Fruit fly (Drosophila melanogaster) whole organism, embryonic: ENCODE results near the gene alphaCOP.

Experiments used
- C15 ChIP-seq: fragments of 200-800 bp; sonication (Bioruptor generic); IDR thresholded peaks from 3 replicates; pipeline ENCODE4 v1.3.6; 2022; ENCODE audit warnings: missing biosample characterization, missing genetic modification characterization
- CG1233 ChIP-seq: fragments of 200-800 bp; sonication (Bioruptor generic); optimal IDR thresholded peaks from 4 replicates; lab custom pipeline; 2018; ENCODE audit warnings: missing biosample characterization, mild to moderate bottlenecking, missing genetic modification characterization
- CG13287 ChIP-seq: fragments of 200-800 bp; sonication (Bioruptor generic); IDR thresholded peaks from 2 replicates; pipeline ENCODE4 v1.3.6; 2022; ENCODE audit warnings: missing biosample characterization, missing genetic modification characterization; ENCODE audit not compliant: partially characterized antibody
- CG13894 ChIP-seq: fragments of 200-800 bp; sonication (Bioruptor generic); optimal IDR thresholded peaks from 3 replicates; lab custom pipeline; 2018; ENCODE audit warnings: missing biosample characterization, mild to moderate bottlenecking, missing genetic modification characterization, moderate library complexity
- CG14441 ChIP-seq: fragments of 200-800 bp; sonication (Bioruptor generic); IDR thresholded peaks from 2 replicates; pipeline ENCODE4 v1.3.6; 2022; ENCODE audit warnings: missing biosample characterization, missing genetic modification characterization
- CG18619 ChIP-seq: fragments of 200-800 bp; sonication (Bioruptor generic); optimal IDR thresholded peaks from 3 replicates; lab custom pipeline; 2017; ENCODE audit warnings: missing biosample characterization, mild to moderate bottlenecking, missing genetic modification characterization
- CG2116 ChIP-seq: fragments of 200-800 bp; sonication (Bioruptor generic); optimal IDR thresholded peaks from 3 replicates; lab custom pipeline; 2018; ENCODE audit warnings: missing biosample characterization, mild to moderate bottlenecking, missing genetic modification characterization
- CG2120 ChIP-seq: fragments of 200-800 bp; sonication (Bioruptor generic); optimal IDR thresholded peaks from 3 replicates; lab custom pipeline; 2016; ENCODE audit warnings: missing biosample characterization, missing genetic modification characterization
- CG7963 ChIP-seq: fragments of 200-800 bp; sonication (Bioruptor generic); IDR thresholded peaks from 3 replicates; pipeline ENCODE4 v1.3.6; 2022; ENCODE audit warnings: missing biosample characterization, missing genetic modification characterization; ENCODE audit not compliant: partially characterized antibody
- CTCF ChIP-seq: fragments of 200-800 bp; sonication (Bioruptor generic); optimal IDR thresholded peaks from 2 replicates; lab custom pipeline; 2017; ENCODE audit warnings: missing biosample characterization, mild to moderate bottlenecking, missing genetic modification characterization, moderate library complexity
- Camta ChIP-seq: fragments of 200-800 bp; sonication (Bioruptor generic); optimal IDR thresholded peaks from 2 replicates; lab custom pipeline; 2016; ENCODE audit warnings: missing biosample characterization, missing genetic modification characterization
- CoRest ChIP-seq: fragments of 200-800 bp; sonication (Bioruptor generic); optimal IDR thresholded peaks from 3 replicates; lab custom pipeline; 2018; ENCODE audit warnings: missing biosample characterization, mild to moderate bottlenecking, missing genetic modification characterization, moderate library complexity
- D ChIP-seq, 2 experiments: fragments of 200-800 bp in 1 of 2; fragments of >200 bp in 1 of 2; sonication (Bioruptor generic) in 1 of 2; optimal IDR thresholded peaks; 2 replicates in 1 of 2; 3 replicates in 1 of 2; lab custom pipeline; 2017; ENCODE audit warnings: mild to moderate bottlenecking in 1 of 2, missing biosample characterization in 1 of 2, missing genetic modification characterization in 1 of 2, missing genetic modification reagents in 1 of 2
- Deaf1 ChIP-seq: fragments of 200-800 bp; optimal IDR thresholded peaks from 3 replicates; lab custom pipeline; 2019; ENCODE audit warnings: missing biosample characterization, mild to moderate bottlenecking, missing genetic modification characterization, moderate library complexity
- Doc3 ChIP-seq: fragments of 200-800 bp; sonication (Bioruptor generic); IDR thresholded peaks from 3 replicates; pipeline ENCODE4 v1.3.6; 2022; ENCODE audit warnings: missing biosample characterization, missing genetic modification characterization; ENCODE audit not compliant: partially characterized antibody
- Fer2 ChIP-seq: fragments of 200-800 bp; sonication (Bioruptor generic); optimal IDR thresholded peaks from 2 replicates; lab custom pipeline; 2018; ENCODE audit warnings: missing biosample characterization, mild to moderate bottlenecking, missing genetic modification characterization, moderate library complexity
- HLH3B ChIP-seq: fragments of 200-800 bp; sonication (Bioruptor generic); IDR thresholded peaks from 2 replicates; pipeline ENCODE4 v1.3.6; 2022; ENCODE audit warnings: missing biosample characterization, missing genetic modification characterization
- Hand ChIP-seq: fragments of 200-800 bp; sonication (Bioruptor generic); optimal IDR thresholded peaks from 2 replicates; lab custom pipeline; 2017; ENCODE audit warnings: mild to moderate bottlenecking, missing biosample characterization, missing genetic modification reagents, missing genetic modification characterization
- HmgZ ChIP-seq: fragments of 200-800 bp; sonication (Bioruptor generic); optimal IDR thresholded peaks from 2 replicates; lab custom pipeline; 2018; ENCODE audit warnings: missing biosample characterization, mild to moderate bottlenecking, missing genetic modification characterization
- Lim3 ChIP-seq: fragments of 200-800 bp; sonication (Bioruptor generic); IDR thresholded peaks from 2 replicates; pipeline ENCODE4 v1.3.6; 2022; ENCODE audit warnings: missing biosample characterization, missing genetic modification characterization
- MBD-R2 ChIP-seq: fragments of 200-800 bp; sonication (Bioruptor generic); IDR thresholded peaks from 2 replicates; pipeline ENCODE4 v1.3.6; 2022; ENCODE audit warnings: missing biosample characterization, missing genetic modification characterization
- MESR4 ChIP-seq: fragments of 200-800 bp; sonication (Bioruptor generic); optimal IDR thresholded peaks from 2 replicates; lab custom pipeline; 2018; ENCODE audit warnings: missing biosample characterization, mild to moderate bottlenecking, missing genetic modification characterization, moderate library complexity
- Mad ChIP-seq: fragments of 200-800 bp; sonication (Bioruptor generic); optimal IDR thresholded peaks from 2 replicates; lab custom pipeline; 2016; ENCODE audit warnings: missing biosample characterization, missing genetic modification characterization
- Nf-YB ChIP-seq: fragments of 200-800 bp; sonication (Bioruptor generic); optimal IDR thresholded peaks from 3 replicates; lab custom pipeline; 2019; ENCODE audit warnings: missing biosample characterization, mild to moderate bottlenecking, missing genetic modification characterization, moderate library complexity
- Ssrp ChIP-seq: fragments of 200-800 bp; sonication (Bioruptor generic); optimal IDR thresholded peaks from 2 replicates; lab custom pipeline; 2018; ENCODE audit warnings: missing biosample characterization, mild to moderate bottlenecking, missing genetic modification characterization, moderate library complexity
- Trl ChIP-seq, 3 experiments: fragments of >200 bp in 2 of 3; fragments of 200-800 bp in 1 of 3; sonication (Bioruptor generic) in 1 of 3; optimal IDR thresholded peaks; 2 replicates in 1 of 3; 3 replicates in 2 of 3; lab custom pipeline; 2016 to 2017; ENCODE audit warnings: missing biosample characterization in 1 of 3, missing genetic modification characterization in 1 of 3
- YL-1 ChIP-seq: fragments of 200-800 bp; sonication (Bioruptor generic); optimal IDR thresholded peaks from 3 replicates; lab custom pipeline; 2017; ENCODE audit warnings: missing biosample characterization, mild to moderate bottlenecking, missing genetic modification characterization
- abd-A ChIP-seq: fragments of 200-800 bp; sonication (Bioruptor generic); optimal IDR thresholded peaks from 3 replicates; lab custom pipeline; 2019; ENCODE audit warnings: missing biosample characterization, mild to moderate bottlenecking, missing genetic modification characterization, moderate library complexity
- ash1 ChIP-seq: fragments of 200-800 bp; sonication (Bioruptor generic); optimal IDR thresholded peaks from 2 replicates; lab custom pipeline; 2018; ENCODE audit warnings: missing biosample characterization, mild to moderate bottlenecking, missing genetic modification characterization
- bbx ChIP-seq: fragments of 200-800 bp; sonication (Bioruptor generic); IDR thresholded peaks from 2 replicates; pipeline ENCODE4 v1.3.6; 2022; ENCODE audit warnings: missing biosample characterization, missing genetic modification characterization; ENCODE audit not compliant: partially characterized antibody
- bsh ChIP-seq, 2 experiments: fragments of 200-800 bp; sonication (Bioruptor generic); optimal IDR thresholded peaks; 2 replicates each; lab custom pipeline; 2017 to 2018; ENCODE audit warnings: mild to moderate bottlenecking in 2 of 2, missing biosample characterization in 2 of 2, missing genetic modification characterization in 2 of 2, moderate library complexity in 1 of 2
- chinmo ChIP-seq: fragments of 200-800 bp; sonication (Bioruptor generic); IDR thresholded peaks from 4 replicates; pipeline ENCODE4 v1.3.6; 2022; ENCODE audit warnings: missing biosample characterization, missing genetic modification characterization; ENCODE audit not compliant: partially characterized antibody
- ci ChIP-seq: fragments of 200-800 bp; sonication (Bioruptor generic); IDR thresholded peaks from 3 replicates; pipeline ENCODE4 v1.3.6; 2022; ENCODE audit warnings: missing biosample characterization, missing genetic modification characterization
- crp ChIP-seq, 2 experiments: fragments of 200-800 bp; sonication (Bioruptor generic); optimal IDR thresholded peaks; 2 replicates in 1 of 2; 3 replicates in 1 of 2; lab custom pipeline; 2017; ENCODE audit warnings: missing biosample characterization in 2 of 2, missing genetic modification characterization in 2 of 2, mild to moderate bottlenecking in 1 of 2, moderate library complexity in 1 of 2
- ftz-f1 ChIP-seq: fragments of 200-800 bp; sonication (Bioruptor generic); optimal IDR thresholded peaks from 2 replicates; lab custom pipeline; 2016; ENCODE audit warnings: missing biosample characterization, missing genetic modification characterization
- gem ChIP-seq: fragments of 200-800 bp; sonication (Bioruptor generic); optimal IDR thresholded peaks from 2 replicates; lab custom pipeline; 2019; ENCODE audit warnings: missing biosample characterization, mild to moderate bottlenecking, missing genetic modification characterization, moderate library complexity
- kay ChIP-seq: fragments of 200-800 bp; sonication (Bioruptor generic); optimal IDR thresholded peaks from 2 replicates; lab custom pipeline; 2016; ENCODE audit warnings: missing biosample characterization, missing genetic modification characterization
- kni ChIP-seq: fragments of 200-800 bp; sonication (Bioruptor generic); optimal IDR thresholded peaks from 3 replicates; lab custom pipeline; 2017; ENCODE audit warnings: mild to moderate bottlenecking, missing biosample characterization, missing genetic modification reagents, missing genetic modification characterization
- lab ChIP-seq: fragments of 200-800 bp; sonication (Bioruptor generic); optimal IDR thresholded peaks from 3 replicates; lab custom pipeline; 2017; ENCODE audit warnings: missing biosample characterization, missing genetic modification characterization, mild to moderate bottlenecking, moderate library complexity, missing genetic modification reagents
- luna ChIP-seq: fragments of 200-800 bp; sonication (Bioruptor generic); optimal IDR thresholded peaks from 2 replicates; lab custom pipeline; 2016; ENCODE audit warnings: missing biosample characterization, missing genetic modification characterization
- nom ChIP-seq: fragments of 200-800 bp; sonication (Bioruptor generic); optimal IDR thresholded peaks from 2 replicates; lab custom pipeline; 2017; ENCODE audit warnings: missing biosample characterization, missing genetic modification characterization, mild to moderate bottlenecking, moderate library complexity, missing genetic modification reagents
- pb ChIP-seq: fragments of 200-800 bp; sonication (Bioruptor generic); optimal IDR thresholded peaks from 3 replicates; lab custom pipeline; 2016; ENCODE audit warnings: missing biosample characterization, missing genetic modification characterization
- ranshi ChIP-seq: fragments of 200-800 bp; sonication (Bioruptor generic); IDR thresholded peaks from 2 replicates; pipeline ENCODE4 v1.3.6; 2022; ENCODE audit warnings: missing biosample characterization, missing genetic modification characterization
- repo ChIP-seq: fragments of 200-800 bp; sonication (Bioruptor generic); optimal IDR thresholded peaks from 2 replicates; lab custom pipeline; 2016; ENCODE audit warnings: missing biosample characterization, missing genetic modification characterization
- row ChIP-seq: fragments of 200-800 bp; sonication (Bioruptor generic); IDR thresholded peaks from 3 replicates; pipeline ENCODE4 v1.3.6; 2022; ENCODE audit warnings: missing biosample characterization, missing genetic modification characterization
- schlank ChIP-seq: fragments of 200-800 bp; sonication (Bioruptor generic); optimal IDR thresholded peaks from 2 replicates; lab custom pipeline; 2018; ENCODE audit warnings: missing biosample characterization, mild to moderate bottlenecking, missing genetic modification characterization
- sqz ChIP-seq: fragments of 200-800 bp; sonication (Bioruptor generic); optimal IDR thresholded peaks from 3 replicates; lab custom pipeline; 2018; ENCODE audit warnings: missing biosample characterization, mild to moderate bottlenecking, missing genetic modification characterization
- tna ChIP-seq: fragments of 200-800 bp; sonication (Bioruptor generic); IDR thresholded peaks from 2 replicates; pipeline ENCODE4 v1.3.6; 2022; ENCODE audit warnings: missing biosample characterization, missing genetic modification characterization; ENCODE audit not compliant: partially characterized antibody
- trem ChIP-seq: fragments of 200-800 bp; optimal IDR thresholded peaks from 3 replicates; lab custom pipeline; 2019; ENCODE audit warnings: missing biosample characterization, mild to moderate bottlenecking, missing genetic modification characterization, moderate library complexity

alphaCOP gene

dm6 chr3L:1652700-1653200 is 7.8 kb upstream of the alphaCOP start, which contains the start of the genes CG7970 and Vta1 (continued):
- TF ChIP-seq D (optimal IDR thresholded peaks at IDR 0.05; lab: Kevin White, UChicago) (peak; percentile 5), D (GFP tag; optimal IDR thresholded peaks at IDR 0.05; lab: Kevin White, UChicago) (no peak), HLH3B (no peak), Deaf1 (peak; percentile 74), Doc3 (GFP tag; lab: Robert Waterston, UW) (no peak), gem (no peak), nom (GFP tag; lab: Kevin White, UChicago) (peak; percentile 98), YL-1 (peak; percentile 68), CG18619 (GFP tag; lab: Kevin White, UChicago) (no peak), kay (no peak), Camta (GFP tag; lab: Kevin White, UChicago) (no peak), Lim3 (GFP tag; lab: Robert Waterston, UW) (no peak), CG13894 (tag; lab: Kevin White, UChicago) (no peak), C15 (GFP tag; lab: Robert Waterston, UW) (no peak), Trl (optimal IDR thresholded peaks at IDR 0.05; lab: Kevin White, UChicago) (peak in 1 of 2 experiments; percentile 22), Trl (GFP tag; optimal IDR thresholded peaks at IDR 0.05; lab: Kevin White, UChicago) (no peak), trem (tag; lab: Kevin White, UChicago) (peak; percentile 32), ci (no peak), MBD-R2 (GFP tag; lab: Robert Waterston, UW) (peak; percentile 82), schlank (tag; lab: Kevin White, UChicago) (no peak), abd-A (tag; lab: Kevin White, UChicago) (no peak), HmgZ (tag; lab: Kevin White, UChicago) (peak; percentile 64), CG2120 (GFP tag; lab: Kevin White, UChicago) (no peak), tna (no peak), Mad (no peak), Ssrp (tag; lab: Kevin White, UChicago) (no peak), pb (no peak), ash1 (GFP tag; lab: Kevin White, UChicago) (no peak), repo (GFP tag; lab: Kevin White, UChicago) (no peak), CG13287 (GFP tag; lab: Robert Waterston, UW) (peak; percentile 43; the same call in 1 of the 2 replicates), crp (GFP tag; optimal IDR thresholded peaks at IDR 0.05; lab: Kevin White, UChicago) (no peak), CG1233 (GFP tag; lab: Kevin White, UChicago) (no peak), luna (no peak), Fer2 (tag; lab: Kevin White, UChicago) (no peak), CG2116 (GFP tag; lab: Kevin White, UChicago) (no peak), sqz (GFP tag; lab: Kevin White, UChicago) (no peak), CoRest (tag; lab: Kevin White, UChicago) (no peak), Nf-YB (no peak), bsh (GFP tag; optimal IDR thresholded peaks at IDR 0.05; lab: Kevin White, UChicago) (peak in 1 of 2 experiments; percentile 74), row (GFP tag; lab: Robert Waterston, UW) (no peak), lab (GFP tag; lab: Kevin White, UChicago) (no peak), Hand (GFP tag; lab: Kevin White, UChicago) (no peak), ranshi (GFP tag; lab: Robert Waterston, UW) (no peak), kni (GFP tag; lab: Kevin White, UChicago) (no peak), CG14441 (no peak), CG7963 (no peak), chinmo (GFP tag; lab: Robert Waterston, UW) (no peak), MESR4 (GFP tag; lab: Kevin White, UChicago) (peak; percentile 68), ftz-f1 (GFP tag; lab: Kevin White, UChicago) (no peak), bbx (GFP tag; lab: Robert Waterston, UW) (0 out of 2 replicates have a peak, but pooled peaks have one; percentile 47), CTCF (GFP tag; lab: Kevin White, UChicago) (no peak)
